Worm (Caenorhabditis elegans) whole organism, L3 larva: ENCODE results near the gene bcl-11.

Experiments used
- ceh-16 ChIP-seq: sonication (generic microtip); optimal IDR thresholded peaks from 2 replicates; lab custom pipeline; 2017; ENCODE audit warnings: missing biosample characterization, missing genetic modification characterization
- ceh-82 ChIP-seq: fragments of 150-350 bp; optimal IDR thresholded peaks from 2 replicates; lab custom pipeline; 2014; ENCODE audit warnings: missing biosample characterization, missing genetic modification characterization
- ceh-9 ChIP-seq: sonication (generic microtip); optimal IDR thresholded peaks from 2 replicates; lab custom pipeline; 2018; ENCODE audit warnings: missing biosample characterization, missing genetic modification characterization
- lin-39 ChIP-seq: fragments of 150-350 bp; optimal IDR thresholded peaks from 2 replicates; lab custom pipeline; 2018; ENCODE audit warnings: missing biosample characterization, missing genetic modification reagents, missing genetic modification characterization
- mdl-1 ChIP-seq: fragments of 150-350 bp; optimal IDR thresholded peaks from 2 replicates; lab custom pipeline; 2014; ENCODE audit warnings: missing biosample characterization, missing genetic modification characterization
- nhr-12 ChIP-seq: fragments of 150-350 bp; optimal IDR thresholded peaks from 2 replicates; lab custom pipeline; 2014; ENCODE audit warnings: missing biosample characterization, missing genetic modification characterization
- nhr-237 ChIP-seq: fragments of 150-350 bp; optimal IDR thresholded peaks from 2 replicates; lab custom pipeline; 2014; ENCODE audit warnings: missing biosample characterization, missing genetic modification characterization
- nhr-25 ChIP-seq: sonication (generic microtip); optimal IDR thresholded peaks from 2 replicates; lab custom pipeline; 2017; ENCODE audit warnings: missing biosample characterization, missing genetic modification characterization
- skn-1 ChIP-seq: fragments of 150-350 bp; optimal IDR thresholded peaks from 2 replicates; lab custom pipeline; 2014; ENCODE audit warnings: missing biosample characterization, missing genetic modification characterization
- snpc-4 ChIP-seq: fragments of 150-350 bp; optimal IDR thresholded peaks from 2 replicates; lab custom pipeline; 2014; ENCODE audit warnings: missing biosample characterization, missing genetic modification characterization
- ztf-4 ChIP-seq: fragments of 150-350 bp; optimal IDR thresholded peaks from 2 replicates; lab custom pipeline; 2014; ENCODE audit warnings: missing biosample characterization, missing genetic modification characterization

ce11 chrV:6400528-6400927, 44.7 kb downstream of the bcl-11 start:
- no peak for TF ChIP-seq skn-1 (tag; lab: Kevin White, UChicago)
- TF ChIP-seq ztf-4 (tag; lab: Kevin White, UChicago), result no peak
- TF ChIP-seq nhr-25 (tag; lab: Kevin White, UChicago), result no peak
- TF ChIP-seq ceh-9 (tag; lab: Kevin White, UChicago), result no peak
- TF ChIP-seq ceh-82, result no peak
- no peak for TF ChIP-seq snpc-4 (tag; lab: Kevin White, UChicago)
- no peak for TF ChIP-seq mdl-1 (tag; lab: Kevin White, UChicago)
- TF ChIP-seq lin-39 (tag; lab: Kevin White, UChicago), result no peak
- no peak for TF ChIP-seq nhr-237 (tag; lab: Kevin White, UChicago)
- TF ChIP-seq nhr-12 (tag; lab: Kevin White, UChicago), result no peak
- no peak for TF ChIP-seq ceh-16 (tag; lab: Kevin White, UChicago)
